Worm (Caenorhabditis elegans): ENCODE measurements around the gene nhr-147.

DNA sequence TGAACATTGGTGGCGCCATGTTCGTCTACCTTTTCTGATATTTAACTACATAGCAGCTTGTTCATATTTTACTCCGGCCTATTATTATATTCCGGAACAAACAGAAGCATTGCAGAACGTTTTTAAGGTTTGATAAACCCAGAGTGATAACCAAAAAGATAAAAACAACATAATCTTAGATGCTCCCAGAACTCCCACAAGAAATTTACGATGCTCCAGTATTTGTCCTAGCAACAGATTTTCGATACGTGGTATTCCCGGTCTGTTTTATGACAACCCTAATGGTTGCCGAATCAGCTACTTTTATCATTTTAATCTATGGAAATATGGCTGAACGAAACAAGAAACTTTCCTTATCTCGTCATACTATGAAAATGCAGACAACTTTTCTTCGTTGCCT is 8.0 kb downstream of the nhr-147 start:
- TF ChIP-seq C04F5.9 (tag; optimal IDR thresholded peaks at IDR 0.05): no peak
- no peak for TF ChIP-seq zag-1 (tag; optimal IDR thresholded peaks at IDR 0.05)
- TF ChIP-seq skn-1 (tag; optimal IDR thresholded peaks at IDR 0.05): no peak
- TF ChIP-seq elt-2 (tag; optimal IDR thresholded peaks at IDR 0.05): no peak
- TF ChIP-seq nhr-237 (tag; optimal IDR thresholded peaks at IDR 0.05): no peak
- no peak for TF ChIP-seq nhr-77 (tag; optimal IDR thresholded peaks at IDR 0.05)
- no peak for TF ChIP-seq lsy-2 (tag; optimal IDR thresholded peaks at IDR 0.05)
